Fruit fly (Drosophila melanogaster) whole organism, prepupa: ENCODE data around the gene Cyp4ac1.

Experiments used
- Blimp-1 ChIP-seq: fragments of 200-800 bp; sonication (Bioruptor generic); optimal IDR thresholded peaks from 3 replicates; lab custom pipeline; 2017; ENCODE audit warnings: missing biosample characterization, missing genetic modification characterization, mild to moderate bottlenecking, moderate library complexity, missing genetic modification reagents
- CG10631 ChIP-seq: fragments of 200-800 bp; sonication (Bioruptor generic); optimal IDR thresholded peaks from 2 replicates; lab custom pipeline; 2016; ENCODE audit warnings: missing biosample characterization, missing genetic modification characterization
- CG11762 ChIP-seq: fragments of 200-800 bp; sonication (Bioruptor generic); optimal IDR thresholded peaks from 3 replicates; lab custom pipeline; 2016; ENCODE audit warnings: missing biosample characterization, missing genetic modification characterization; ENCODE audit not compliant: insufficient read depth
- CG11902 ChIP-seq: fragments of 200-800 bp; sonication (Bioruptor generic); optimal IDR thresholded peaks from 3 replicates; lab custom pipeline; 2016; ENCODE audit warnings: missing biosample characterization, missing genetic modification characterization
- CG15336 ChIP-seq: fragments of 200-800 bp; sonication (Bioruptor generic); IDR thresholded peaks from 2 replicates; pipeline ENCODE4 v1.3.6; 2022; ENCODE audit warnings: missing biosample characterization, missing genetic modification characterization
- CG1621 ChIP-seq: fragments of 200-800 bp; sonication (Bioruptor generic); optimal IDR thresholded peaks from 3 replicates; lab custom pipeline; 2018; ENCODE audit warnings: missing biosample characterization, mild to moderate bottlenecking, missing genetic modification characterization
- CG16779 ChIP-seq: fragments of 200-800 bp; sonication (Bioruptor generic); optimal IDR thresholded peaks from 3 replicates; lab custom pipeline; 2017; ENCODE audit warnings: missing biosample characterization, mild to moderate bottlenecking, missing genetic modification characterization
- CG31627 ChIP-seq: fragments of 200-800 bp; sonication (Bioruptor generic); optimal IDR thresholded peaks from 3 replicates; lab custom pipeline; 2016; ENCODE audit warnings: missing biosample characterization, missing genetic modification characterization
- CG32006 ChIP-seq: fragments of 200-800 bp; sonication (Bioruptor generic); optimal IDR thresholded peaks from 3 replicates; lab custom pipeline; 2017; ENCODE audit warnings: missing biosample characterization, mild to moderate bottlenecking, missing genetic modification characterization
- CG34406 ChIP-seq: fragments of 200-800 bp; sonication (Bioruptor generic); optimal IDR thresholded peaks from 3 replicates; lab custom pipeline; 2016; ENCODE audit warnings: missing biosample characterization, missing genetic modification characterization
- CG3919 ChIP-seq: fragments of 200-800 bp; sonication (Bioruptor generic); optimal IDR thresholded peaks from 3 replicates; lab custom pipeline; 2016; ENCODE audit warnings: missing biosample characterization, missing genetic modification characterization
- CG4318 ChIP-seq: fragments of 200-800 bp; sonication (Bioruptor generic); optimal IDR thresholded peaks from 3 replicates; lab custom pipeline; 2017; ENCODE audit warnings: missing biosample characterization, mild to moderate bottlenecking, missing genetic modification characterization
- CG6163 ChIP-seq: fragments of 200-800 bp; sonication (Bioruptor generic); IDR thresholded peaks from 3 replicates; pipeline ENCODE4 v1.3.6; 2022; ENCODE audit warnings: missing biosample characterization, missing genetic modification characterization
- CG6276 ChIP-seq: fragments of 200-800 bp; sonication (Bioruptor generic); optimal IDR thresholded peaks from 2 replicates; lab custom pipeline; 2017; ENCODE audit warnings: missing biosample characterization, mild to moderate bottlenecking, missing genetic modification characterization
- CG6792 ChIP-seq: fragments of 200-800 bp; sonication (Bioruptor generic); optimal IDR thresholded peaks from 3 replicates; lab custom pipeline; 2016; ENCODE audit warnings: missing biosample characterization, missing genetic modification characterization
- CG6808 ChIP-seq: fragments of 200-800 bp; sonication (Bioruptor generic); optimal IDR thresholded peaks from 3 replicates; lab custom pipeline; 2017; ENCODE audit warnings: missing biosample characterization, missing genetic modification characterization, mild to moderate bottlenecking, moderate library complexity, missing genetic modification reagents
- CG6854 ChIP-seq: fragments of 200-800 bp; sonication (Bioruptor generic); optimal IDR thresholded peaks from 2 replicates; lab custom pipeline; 2017; ENCODE audit warnings: missing biosample characterization, mild to moderate bottlenecking, missing genetic modification characterization
- CG7368 ChIP-seq: fragments of 200-800 bp; sonication (Bioruptor generic); optimal IDR thresholded peaks from 3 replicates; lab custom pipeline; 2016; ENCODE audit warnings: missing biosample characterization, missing genetic modification characterization
- CG8119 ChIP-seq: fragments of 200-800 bp; sonication (Bioruptor generic); IDR thresholded peaks from 3 replicates; pipeline ENCODE4 v1.3.6; 2022; ENCODE audit warnings: missing biosample characterization, missing genetic modification characterization
- CG8319 ChIP-seq: fragments of 200-800 bp; sonication (Bioruptor generic); optimal IDR thresholded peaks from 3 replicates; lab custom pipeline; 2016; ENCODE audit warnings: missing biosample characterization, missing genetic modification characterization
- CG9139 ChIP-seq: fragments of 200-800 bp; sonication (Bioruptor generic); optimal IDR thresholded peaks from 3 replicates; lab custom pipeline; 2017; ENCODE audit warnings: missing biosample characterization, mild to moderate bottlenecking, missing genetic modification characterization
- Eip75B ChIP-seq: fragments of 200-800 bp; sonication (Bioruptor generic); optimal IDR thresholded peaks from 3 replicates; lab custom pipeline; 2016; ENCODE audit warnings: missing biosample characterization, missing genetic modification characterization
- Eip78C ChIP-seq: fragments of 200-800 bp; sonication (Bioruptor generic); peaks from one replicate; lab custom pipeline; 2016; ENCODE audit warnings: missing biosample characterization, missing genetic modification characterization
- Hr38 ChIP-seq: sonication (Bioruptor generic); optimal IDR thresholded peaks from 2 replicates; lab custom pipeline; 2016; ENCODE audit warnings: missing biosample characterization, missing genetic modification characterization
- Hr39 ChIP-seq: fragments of 200-800 bp; sonication (Bioruptor generic); optimal IDR thresholded peaks from 2 replicates; lab custom pipeline; 2016; ENCODE audit warnings: missing biosample characterization, missing genetic modification characterization
- Hr4 ChIP-seq: fragments of 200-800 bp; sonication (Bioruptor generic); optimal IDR thresholded peaks from 3 replicates; lab custom pipeline; 2016; ENCODE audit warnings: missing biosample characterization, missing genetic modification characterization
- Lpt ChIP-seq: fragments of 200-800 bp; sonication (Bioruptor generic); optimal IDR thresholded peaks from 3 replicates; lab custom pipeline; 2016; ENCODE audit warnings: missing biosample characterization, missing genetic modification characterization
- Met ChIP-seq: fragments of 200-800 bp; sonication (Bioruptor generic); optimal IDR thresholded peaks from 3 replicates; lab custom pipeline; 2016; ENCODE audit warnings: missing biosample characterization, missing genetic modification characterization
- Smox ChIP-seq: fragments of 200-800 bp; sonication (Bioruptor generic); optimal IDR thresholded peaks from 3 replicates; lab custom pipeline; 2016; ENCODE audit warnings: missing biosample characterization, missing genetic modification characterization
- Sox102F ChIP-seq: fragments of 200-800 bp; sonication (Bioruptor generic); optimal IDR thresholded peaks from 2 replicates; lab custom pipeline; 2016; ENCODE audit warnings: missing biosample characterization, mild to moderate bottlenecking, missing genetic modification characterization
- Sox14 ChIP-seq: fragments of 200-800 bp; sonication (Bioruptor generic); optimal IDR thresholded peaks from 3 replicates; lab custom pipeline; 2016; ENCODE audit warnings: missing biosample characterization, missing genetic modification characterization
- achi ChIP-seq: fragments of 200-800 bp; sonication (Bioruptor generic); optimal IDR thresholded peaks from 3 replicates; lab custom pipeline; 2016; ENCODE audit warnings: missing biosample characterization, missing genetic modification characterization
- acj6 ChIP-seq: fragments of 200-800 bp; sonication (Bioruptor generic); optimal IDR thresholded peaks from 3 replicates; lab custom pipeline; 2016; ENCODE audit warnings: missing biosample characterization, missing genetic modification characterization
- cyc ChIP-seq: fragments of 200-800 bp; sonication (Bioruptor generic); optimal IDR thresholded peaks from 3 replicates; lab custom pipeline; 2016; ENCODE audit warnings: missing biosample characterization, missing genetic modification characterization
- eg ChIP-seq: fragments of 200-800 bp; sonication (Bioruptor generic); IDR thresholded peaks from 3 replicates; pipeline ENCODE4 v1.3.6; 2022; ENCODE audit warnings: missing biosample characterization, missing genetic modification characterization
- esn ChIP-seq: fragments of 200-800 bp; sonication (Bioruptor generic); optimal IDR thresholded peaks from 2 replicates; lab custom pipeline; 2016; ENCODE audit warnings: missing biosample characterization, mild to moderate bottlenecking, missing genetic modification characterization, moderate library complexity
- fd59A ChIP-seq: fragments of 200-800 bp; sonication (Bioruptor generic); optimal IDR thresholded peaks from 2 replicates; lab custom pipeline; 2017; ENCODE audit warnings: missing biosample characterization, mild to moderate bottlenecking, missing genetic modification characterization, missing genetic modification reagents
- fd85E ChIP-seq: fragments of 200-800 bp; sonication (Bioruptor generic); optimal IDR thresholded peaks from 3 replicates; lab custom pipeline; 2016; ENCODE audit warnings: missing biosample characterization, missing genetic modification characterization
- lz ChIP-seq: fragments of 200-800 bp; sonication (Bioruptor generic); optimal IDR thresholded peaks from 3 replicates; lab custom pipeline; 2016; ENCODE audit warnings: missing biosample characterization, missing genetic modification characterization
- net ChIP-seq: fragments of 200-800 bp; sonication (Bioruptor generic); optimal IDR thresholded peaks from 3 replicates; lab custom pipeline; 2016; ENCODE audit warnings: missing biosample characterization, missing genetic modification characterization
- pdm3 ChIP-seq: fragments of 200-800 bp; sonication (Bioruptor generic); optimal IDR thresholded peaks from 3 replicates; lab custom pipeline; 2016; ENCODE audit warnings: missing biosample characterization, missing genetic modification characterization
- salr ChIP-seq, 2 experiments: fragments of 200-800 bp; sonication (Bioruptor generic); optimal IDR thresholded peaks; 3 replicates each; lab custom pipeline; 2016 to 2018; ENCODE audit warnings: missing biosample characterization in 2 of 2, missing genetic modification characterization in 2 of 2, mild to moderate bottlenecking in 1 of 2
- ss ChIP-seq, 2 experiments: fragments of 200-800 bp; sonication (Bioruptor generic); optimal IDR thresholded peaks; 2 replicates in 1 of 2; 3 replicates in 1 of 2; lab custom pipeline; 2017 to 2018; ENCODE audit warnings: mild to moderate bottlenecking in 2 of 2, missing biosample characterization in 2 of 2, missing genetic modification characterization in 2 of 2, moderate library complexity in 1 of 2
- svp ChIP-seq: fragments of 200-800 bp; sonication (Bioruptor generic); peaks from one replicate; lab custom pipeline; 2016; ENCODE audit warnings: missing biosample characterization, missing genetic modification characterization
- topi ChIP-seq: fragments of 200-800 bp; sonication (Bioruptor generic); optimal IDR thresholded peaks from 3 replicates; lab custom pipeline; 2016; ENCODE audit warnings: missing biosample characterization, missing genetic modification characterization
- vri ChIP-seq: fragments of 200-800 bp; sonication (Bioruptor generic); optimal IDR thresholded peaks from 3 replicates; lab custom pipeline; 2016; ENCODE audit warnings: missing biosample characterization, mild to moderate bottlenecking, missing genetic modification characterization

Gene Cyp4ac1

dm6 chr2L:5296672-5297288, 33.0 kb downstream of the Cyp4ac1 start (continued):
- peak; percentile 72 for TF ChIP-seq CG6792
- TF ChIP-seq CG6276 (GFP tag; lab: Kevin White, UChicago): peak; percentile 46
- peak; percentile 76 for TF ChIP-seq CG34406 (GFP tag; lab: Kevin White, UChicago)
- TF ChIP-seq CG16779 (tag; lab: Kevin White, UChicago): peak; percentile 35
- TF ChIP-seq Blimp-1 (GFP tag; lab: Kevin White, UChicago): no peak
- TF ChIP-seq achi (GFP tag; lab: Kevin White, UChicago): peak; percentile 83
- peak; percentile 80 for TF ChIP-seq topi (GFP tag; lab: Kevin White, UChicago)
- TF ChIP-seq CG11902 (GFP tag; lab: Kevin White, UChicago): peak; percentile 63
- peak; percentile 87 for TF ChIP-seq CG1621 (tag; lab: Kevin White, UChicago)
- peak; percentile 67 for TF ChIP-seq CG9139 (GFP tag; lab: Kevin White, UChicago)
- TF ChIP-seq CG7368 (GFP tag; lab: Kevin White, UChicago): peak; percentile 73
- peak; percentile 63 for TF ChIP-seq CG31627 (GFP tag; lab: Kevin White, UChicago)
- peak; percentile 98 for TF ChIP-seq Eip78C (GFP tag; lab: Kevin White, UChicago)
- peak; percentile 88 for TF ChIP-seq acj6 (GFP tag; lab: Kevin White, UChicago)
- TF ChIP-seq fd59A (GFP tag; lab: Kevin White, UChicago): peak; percentile 91
- no peak for TF ChIP-seq CG6854
- TF ChIP-seq eg (GFP tag; lab: Robert Waterston, UW): 0 out of 3 replicates have a peak, but pooled peaks have one; percentile 52
- peak; percentile 50 for TF ChIP-seq Hr39
- TF ChIP-seq CG4318 (GFP tag; lab: Kevin White, UChicago): peak; percentile 45
- peak; percentile 72 for TF ChIP-seq esn (GFP tag; lab: Kevin White, UChicago)
- peak; percentile 68 to 87 for TF ChIP-seq salr (GFP tag; optimal IDR thresholded peaks at IDR 0.05; lab: Kevin White, UChicago)
- TF ChIP-seq svp: peak; percentile 48
- peak; percentile 92 for TF ChIP-seq CG6808 (GFP tag; lab: Kevin White, UChicago)
- peak; percentile 70 for TF ChIP-seq CG8319 (GFP tag; lab: Kevin White, UChicago)
- peak; percentile 90 for TF ChIP-seq CG3919 (GFP tag; lab: Kevin White, UChicago)
- peak; percentile 76 for TF ChIP-seq CG6163 (GFP tag; lab: Robert Waterston, UW)
- TF ChIP-seq net (GFP tag; lab: Kevin White, UChicago): peak; percentile 71
- no peak for TF ChIP-seq vri (GFP tag; lab: Kevin White, UChicago)
- TF ChIP-seq cyc (GFP tag; lab: Kevin White, UChicago): peak; percentile 50
- TF ChIP-seq pdm3 (GFP tag; lab: Kevin White, UChicago): peak; percentile 72
- peak; percentile 68 for TF ChIP-seq CG15336 (GFP tag; lab: Robert Waterston, UW)
- TF ChIP-seq Hr38 (GFP tag; lab: Kevin White, UChicago): no peak
- TF ChIP-seq Eip75B (GFP tag; lab: Kevin White, UChicago): peak; percentile 59
- TF ChIP-seq Sox14 (GFP tag; lab: Kevin White, UChicago): peak; percentile 79
- TF ChIP-seq CG32006 (GFP tag; lab: Kevin White, UChicago): peak; percentile 83
- TF ChIP-seq Smox: peak; percentile 63
- TF ChIP-seq Lpt: peak; percentile 64
- peak; percentile 39 for TF ChIP-seq Sox102F (GFP tag; lab: Kevin White, UChicago)

dm6 chr2L:5297289-5297960, 33.6 kb downstream of the Cyp4ac1 start:
- TF ChIP-seq CG11762 (peak; percentile 53), CG7368 (GFP tag; lab: Kevin White, UChicago) (peak; percentile 48), Hr4 (GFP tag; lab: Kevin White, UChicago) (peak; percentile 21), CG8119 (GFP tag; lab: Robert Waterston, UW) (peak; percentile 51; the same call in 1 of the 3 replicates), CG10631 (GFP tag; lab: Kevin White, UChicago) (no peak), fd85E (GFP tag; lab: Kevin White, UChicago) (peak; percentile 25), CG9139 (GFP tag; lab: Kevin White, UChicago) (no peak), Hr39 (peak; percentile 93), Blimp-1 (GFP tag; lab: Kevin White, UChicago) (peak; percentile 93), Eip78C (GFP tag; lab: Kevin White, UChicago) (peak; percentile 88), lz (GFP tag; lab: Kevin White, UChicago) (peak; percentile 91), pdm3 (GFP tag; lab: Kevin White, UChicago) (peak; percentile 85), Lpt (no peak), Met (GFP tag; lab: Kevin White, UChicago) (peak; percentile 95), Sox14 (GFP tag; lab: Kevin White, UChicago) (peak; percentile 85), CG11902 (GFP tag; lab: Kevin White, UChicago) (peak; percentile 81), Eip75B (GFP tag; lab: Kevin White, UChicago) (peak; percentile 85), svp (peak; percentile 98), Hr38 (GFP tag; lab: Kevin White, UChicago) (no peak), CG1621 (tag; lab: Kevin White, UChicago) (no peak), vri (GFP tag; lab: Kevin White, UChicago) (no peak), CG15336 (GFP tag; lab: Robert Waterston, UW) (peak; percentile 73), ss (GFP tag; optimal IDR thresholded peaks at IDR 0.05; lab: Kevin White, UChicago) (no peak), Sox102F (GFP tag; lab: Kevin White, UChicago) (peak; percentile 93)
